Worm (Caenorhabditis elegans) whole organism, L4/young adult: ENCODE measurements around the gene lin-8.

Experiments used
- W03F9.2 ChIP-seq: fragments of 150-350 bp; optimal IDR thresholded peaks from 2 replicates; lab custom pipeline; 2014; ENCODE audit warnings: missing biosample characterization, missing genetic modification characterization
- dao-5 ChIP-seq: sonication (generic microtip); optimal IDR thresholded peaks from 2 replicates; lab custom pipeline; 2016; ENCODE audit warnings: missing genotype, missing genetic modification characterization, moderate library complexity, missing compliant biosample characterization
- him-1 ChIP-seq: sonication (generic microtip); optimal IDR thresholded peaks from 2 replicates; lab custom pipeline; 2016; ENCODE audit warnings: missing genotype, missing genetic modification reagents, missing genetic modification characterization, missing compliant biosample characterization

DNA sequence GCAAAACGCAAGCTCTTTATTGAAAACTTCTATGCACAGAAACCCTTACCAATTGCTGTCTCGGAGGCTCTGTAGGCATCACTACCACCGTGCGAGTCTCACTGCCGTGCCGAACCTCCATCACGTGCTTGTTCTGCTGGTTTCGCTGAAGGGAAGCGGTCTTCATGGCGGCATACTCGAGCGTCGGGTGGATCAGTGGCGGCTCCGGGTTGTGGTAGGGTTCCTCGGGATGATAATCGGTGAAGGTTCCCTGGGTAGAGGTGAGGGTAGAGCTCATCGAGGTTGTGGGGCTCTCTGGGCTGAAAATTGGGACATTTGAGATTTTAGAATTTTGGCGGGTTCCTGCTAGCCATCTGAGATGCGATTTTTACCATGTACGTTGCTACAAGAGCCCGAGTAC lies 3.8 kb upstream of the lin-8 start:
- TF ChIP-seq dao-5 (tag; lab: Kevin White, UChicago) (no peak), W03F9.2 (no peak), him-1 (tag; lab: Kevin White, UChicago) (no peak)
